Worm (Caenorhabditis elegans) whole organism, L2 larva: ENCODE data around the gene toca-1.

Experiments
- C34F6.9 ChIP-seq: fragments of 150-350 bp; optimal IDR thresholded peaks from 2 replicates; lab custom pipeline; 2014; ENCODE audit warnings: missing biosample characterization, missing genetic modification characterization
- F13H6.1 ChIP-seq: sonication (generic microtip); optimal IDR thresholded peaks from 2 replicates; lab custom pipeline; 2016; ENCODE audit warnings: missing genetic modification characterization, missing compliant biosample characterization
- R02D3.7 ChIP-seq: fragments of 150-350 bp; optimal IDR thresholded peaks from 2 replicates; lab custom pipeline; 2014; ENCODE audit warnings: missing biosample characterization, missing genetic modification characterization
- Y55F3AM.14 ChIP-seq: fragments of 200-800 bp; sonication (Bioruptor generic); optimal IDR thresholded peaks from 2 replicates; lab custom pipeline; 2018; ENCODE audit warnings: mild to moderate bottlenecking, missing genetic modification characterization, missing compliant biosample characterization
- alr-1 ChIP-seq: fragments of 150-350 bp; optimal IDR thresholded peaks from 2 replicates; lab custom pipeline; 2014; ENCODE audit warnings: missing biosample characterization, missing genetic modification characterization
- aly-2 ChIP-seq: fragments of 150-350 bp; optimal IDR thresholded peaks from 2 replicates; lab custom pipeline; 2014; ENCODE audit warnings: missing biosample characterization, missing genetic modification characterization
- ama-1 ChIP-seq: fragments of 150-350 bp; optimal IDR thresholded peaks from 2 replicates; lab custom pipeline; 2018; ENCODE audit warnings: inconsistent platforms
- blmp-1 ChIP-seq: sonication (generic microtip); optimal IDR thresholded peaks from 2 replicates; lab custom pipeline; 2017; ENCODE audit warnings: missing genetic modification characterization, mild to moderate bottlenecking, missing compliant biosample characterization, antibody characterized with exemption, moderate library complexity; ENCODE audit not compliant: insufficient read depth
- ceh-16 ChIP-seq: fragments of 150-350 bp; optimal IDR thresholded peaks from 2 replicates; lab custom pipeline; 2014; ENCODE audit warnings: missing biosample characterization, missing genetic modification characterization
- crh-2 ChIP-seq: sonication (generic microtip); optimal IDR thresholded peaks from 2 replicates; lab custom pipeline; 2017; ENCODE audit warnings: missing biosample characterization, missing genetic modification characterization
- dmd-4 ChIP-seq: sonication (generic microtip); optimal IDR thresholded peaks from 2 replicates; lab custom pipeline; 2017; ENCODE audit warnings: missing biosample characterization, missing genetic modification characterization
- egl-27 ChIP-seq: sonication (generic microtip); optimal IDR thresholded peaks from 3 replicates; lab custom pipeline; 2017; ENCODE audit warnings: missing biosample characterization, missing genetic modification reagents, missing genetic modification characterization
- elt-1 ChIP-seq: fragments of 150-350 bp; optimal IDR thresholded peaks from 2 replicates; lab custom pipeline; 2014; ENCODE audit warnings: missing biosample characterization, missing genetic modification characterization
- elt-3 ChIP-seq: sonication (generic microtip); optimal IDR thresholded peaks from 2 replicates; lab custom pipeline; 2017; ENCODE audit warnings: missing biosample characterization, missing genetic modification characterization
- fos-1 ChIP-seq: fragments of 150-350 bp; optimal IDR thresholded peaks from 2 replicates; lab custom pipeline; 2014; ENCODE audit warnings: missing biosample characterization, missing genetic modification characterization
- gmeb-1 ChIP-seq: fragments of 150-350 bp; optimal IDR thresholded peaks from 2 replicates; lab custom pipeline; 2014; ENCODE audit warnings: missing biosample characterization, missing genetic modification characterization
- lin-13 ChIP-seq: fragments of 150-350 bp; optimal IDR thresholded peaks from 2 replicates; lab custom pipeline; 2014; ENCODE audit warnings: missing biosample characterization, missing genetic modification reagents, missing genetic modification characterization
- lin-39 ChIP-seq: fragments of 150-350 bp; optimal IDR thresholded peaks from 2 replicates; lab custom pipeline; 2014; ENCODE audit warnings: missing biosample characterization, missing genetic modification reagents, missing genetic modification characterization
- lsy-2 ChIP-seq, 2 experiments: fragments of 150-350 bp in 1 of 2; sonication (generic microtip) in 1 of 2; optimal IDR thresholded peaks; 2 replicates each; lab custom pipeline; 2014 to 2017; ENCODE audit warnings: missing biosample characterization in 2 of 2, missing genetic modification characterization in 2 of 2
- mab-5 ChIP-seq: fragments of 150-350 bp; optimal IDR thresholded peaks from 2 replicates; lab custom pipeline; 2014; ENCODE audit warnings: missing biosample characterization, missing genetic modification characterization
- mbf-1 ChIP-seq: sonication (generic microtip); optimal IDR thresholded peaks from 2 replicates; lab custom pipeline; 2017; ENCODE audit warnings: missing biosample characterization, missing genetic modification characterization
- mdl-1 ChIP-seq, 2 experiments: fragments of 150-350 bp in 1 of 2; sonication (generic microtip) in 1 of 2; optimal IDR thresholded peaks; 2 replicates each; lab custom pipeline; 2017; ENCODE audit warnings: missing biosample characterization in 2 of 2, missing genetic modification characterization in 2 of 2
- nhr-10 ChIP-seq: sonication (generic microtip); optimal IDR thresholded peaks from 2 replicates; lab custom pipeline; 2017; ENCODE audit warnings: missing biosample characterization, missing genetic modification characterization
- nhr-11 ChIP-seq: fragments of 150-350 bp; optimal IDR thresholded peaks from 2 replicates; lab custom pipeline; 2014; ENCODE audit warnings: missing biosample characterization, missing genetic modification characterization
- nhr-12 ChIP-seq: fragments of 150-350 bp; optimal IDR thresholded peaks from 2 replicates; lab custom pipeline; 2014; ENCODE audit warnings: missing biosample characterization, missing genetic modification characterization
- nhr-129 ChIP-seq: fragments of 150-350 bp; optimal IDR thresholded peaks from 2 replicates; lab custom pipeline; 2014; ENCODE audit warnings: missing biosample characterization, missing genetic modification characterization
- nhr-23 ChIP-seq: fragments of 150-350 bp; optimal IDR thresholded peaks from 2 replicates; lab custom pipeline; 2014; ENCODE audit warnings: missing biosample characterization, missing genetic modification reagents, missing genetic modification characterization
- nhr-237 ChIP-seq: fragments of 150-350 bp; optimal IDR thresholded peaks from 2 replicates; lab custom pipeline; 2014; ENCODE audit warnings: missing biosample characterization, missing genetic modification characterization
- nhr-25 ChIP-seq: fragments of 150-350 bp; sonication (generic microtip); optimal IDR thresholded peaks from 3 replicates; lab custom pipeline; 2014; ENCODE audit warnings: missing biosample characterization, missing genetic modification characterization
- nhr-6 ChIP-seq: fragments of 150-350 bp; optimal IDR thresholded peaks from 2 replicates; lab custom pipeline; 2014; ENCODE audit warnings: missing biosample characterization, missing genetic modification characterization
- nhr-77 ChIP-seq: fragments of 150-350 bp; optimal IDR thresholded peaks from 2 replicates; lab custom pipeline; 2014; ENCODE audit warnings: missing biosample characterization, missing genetic modification characterization
- peb-1 ChIP-seq: fragments of 150-350 bp; optimal IDR thresholded peaks from 2 replicates; lab custom pipeline; 2014; ENCODE audit warnings: missing biosample characterization, missing genetic modification characterization
- sem-4 ChIP-seq: fragments of 150-350 bp; optimal IDR thresholded peaks from 2 replicates; lab custom pipeline; 2014; ENCODE audit warnings: missing biosample characterization, missing genetic modification reagents, missing genetic modification characterization
- skn-1 ChIP-seq: sonication (generic microtip); optimal IDR thresholded peaks from 2 replicates; lab custom pipeline; 2017; ENCODE audit warnings: missing biosample characterization, missing genetic modification characterization
- sma-3 ChIP-seq: sonication (generic microtip); optimal IDR thresholded peaks from 2 replicates; lab custom pipeline; 2016; ENCODE audit warnings: missing genetic modification reagents, missing genetic modification characterization, missing compliant biosample characterization
- sma-9 ChIP-seq, 2 experiments: fragments of 150-350 bp in 1 of 2; sonication (generic microtip) in 1 of 2; optimal IDR thresholded peaks; 2 replicates each; lab custom pipeline; 2014 to 2016; ENCODE audit warnings: missing genetic modification characterization in 2 of 2, mild to moderate bottlenecking in 1 of 2, missing biosample characterization in 1 of 2, missing compliant biosample characterization in 1 of 2, missing genetic modification reagents in 1 of 2, moderate library complexity in 1 of 2
- snpc-4 ChIP-seq: fragments of 150-350 bp; optimal IDR thresholded peaks from 2 replicates; lab custom pipeline; 2014; ENCODE audit warnings: missing biosample characterization, missing genetic modification characterization
- unc-55 ChIP-seq: fragments of 150-350 bp; sonication (generic microtip); optimal IDR thresholded peaks from 3 replicates; lab custom pipeline; 2014; ENCODE audit warnings: missing biosample characterization, missing genetic modification reagents, missing genetic modification characterization
- unc-62 ChIP-seq: fragments of 150-350 bp; optimal IDR thresholded peaks from 2 replicates; lab custom pipeline; 2014; ENCODE audit warnings: missing biosample characterization, missing genetic modification reagents, missing genetic modification characterization
- zag-1 ChIP-seq: fragments of 150-350 bp; optimal IDR thresholded peaks from 2 replicates; lab custom pipeline; 2014; ENCODE audit warnings: missing biosample characterization, missing genetic modification characterization
- ztf-1 ChIP-seq: fragments of 200-800 bp; sonication (Bioruptor generic); conservative IDR thresholded peaks from 2 replicates; pipeline ENCODE4 v1.3.6; 2022; ENCODE audit warnings: missing genetic modification characterization, missing compliant biosample characterization
- ztf-4 ChIP-seq: fragments of 150-350 bp; optimal IDR thresholded peaks from 2 replicates; lab custom pipeline; 2014; ENCODE audit warnings: missing biosample characterization, missing genetic modification characterization

The toca-1 gene

ce11 chrX:1485718-1486117, 35.6 kb downstream of the toca-1 start, which contains the start of gene D1005.4:
D1005.4 (minus strand) TSS chrX:1485818.
- no peak for TF ChIP-seq nhr-11 (tag; lab: Kevin White, UChicago)
- no peak for TF ChIP-seq egl-27 (tag; lab: Kevin White, UChicago)
- TF ChIP-seq nhr-6: no peak
- no peak for TF ChIP-seq nhr-10 (tag; lab: Kevin White, UChicago)
- no peak for TF ChIP-seq unc-55 (GFP tag; lab: Kevin White, UChicago)
- TF ChIP-seq fos-1: no peak
- TF ChIP-seq zag-1 (tag; lab: Kevin White, UChicago): no peak
- no peak for TF ChIP-seq snpc-4 (tag; lab: Kevin White, UChicago)
- no peak for TF ChIP-seq skn-1 (tag; lab: Kevin White, UChicago)
- TF ChIP-seq lin-13 (GFP tag; lab: Kevin White, UChicago): no peak
- no peak for TF ChIP-seq blmp-1 (tag; lab: Kevin White, UChicago)
- TF ChIP-seq, all 48 proteins: peak for 0

ce11 chrX:1483229-1483628, 38.1 kb downstream of the toca-1 start:
- TF ChIP-seq elt-3 (tag; lab: Kevin White, UChicago) (no peak), snpc-4 (tag; lab: Kevin White, UChicago) (no peak), fos-1 (no peak), F13H6.1 (tag; lab: Kevin White, UChicago) (no peak), R02D3.7 (tag; lab: Kevin White, UChicago) (no peak), nhr-77 (tag; lab: Kevin White, UChicago) (no peak), sem-4 (tag; lab: Kevin White, UChicago) (no peak), nhr-12 (no peak), ztf-1 (GFP tag; lab: Robert Waterston, UW) (no peak), nhr-6 (no peak), ztf-4 (tag; lab: Kevin White, UChicago) (no peak), mab-5 (tag; lab: Kevin White, UChicago) (no peak)

- no peak for TF ChIP-seq lin-13 (GFP tag; lab: Kevin White, UChicago)
- TF ChIP-seq unc-55 (GFP tag; lab: Kevin White, UChicago): no peak
- no peak for TF ChIP-seq nhr-12
- no peak for TF ChIP-seq ztf-1 (GFP tag; lab: Robert Waterston, UW)
- TF ChIP-seq elt-1: no peak
- TF ChIP-seq lin-39 (tag; lab: Kevin White, UChicago): no peak
- no peak for TF ChIP-seq lsy-2 (tag; optimal IDR thresholded peaks at IDR 0.05; lab: Kevin White, UChicago)
- no peak for TF ChIP-seq peb-1 (tag; lab: Kevin White, UChicago)
- no peak for TF ChIP-seq C34F6.9 (tag; lab: Kevin White, UChicago)
- no peak for TF ChIP-seq snpc-4 (tag; lab: Kevin White, UChicago)
- no peak for TF ChIP-seq crh-2
- TF ChIP-seq nhr-6: no peak
- TF ChIP-seq aly-2: no peak
- TF ChIP-seq nhr-23 (tag; lab: Kevin White, UChicago): no peak
- TF ChIP-seq sem-4 (tag; lab: Kevin White, UChicago): no peak
- TF ChIP-seq ceh-16: no peak
- TF ChIP-seq alr-1 (tag; lab: Kevin White, UChicago): no peak
Observed at ce11 chrX:1480564-1480963, 40.7 kb downstream of the toca-1 start.

ce11 chrX:1479637-1480036, 41.6 kb downstream of the toca-1 start:
- TF ChIP-seq nhr-129 (tag; lab: Kevin White, UChicago): peak; percentile 18
- TF ChIP-seq sma-9 (GFP tag; optimal IDR thresholded peaks at IDR 0.05; lab: Kevin White, UChicago): peak; percentile 29
- no peak for TF ChIP-seq sma-9 (tag; optimal IDR thresholded peaks at IDR 0.05; lab: Kevin White, UChicago)
- TF ChIP-seq mbf-1 (tag; lab: Kevin White, UChicago): no peak
- TF ChIP-seq, all 48 proteins: peak for 2

- TF ChIP-seq elt-1 (no peak), nhr-6 (no peak), dmd-4 (tag; lab: Kevin White, UChicago) (no peak), snpc-4 (tag; lab: Kevin White, UChicago) (no peak), peb-1 (tag; lab: Kevin White, UChicago) (no peak), elt-3 (tag; lab: Kevin White, UChicago) (no peak), egl-27 (tag; lab: Kevin White, UChicago) (no peak), unc-62 (GFP tag; lab: Kevin White, UChicago) (no peak), nhr-129 (tag; lab: Kevin White, UChicago) (peak; percentile 30), nhr-25 (tag; lab: Kevin White, UChicago) (no peak), nhr-237 (tag; lab: Kevin White, UChicago) (no peak), zag-1 (tag; lab: Kevin White, UChicago) (no peak), R02D3.7 (tag; lab: Kevin White, UChicago) (no peak), ama-1 (lab: Kevin White, UChicago) (no peak), lsy-2 (tag; optimal IDR thresholded peaks at IDR 0.05; lab: Kevin White, UChicago) (no peak), unc-55 (GFP tag; lab: Kevin White, UChicago) (peak; percentile 50), Y55F3AM.14 (GFP tag; lab: Kevin White, UChicago) (no peak), gmeb-1 (tag; lab: Kevin White, UChicago) (no peak), ztf-1 (GFP tag; lab: Robert Waterston, UW) (no peak), mbf-1 (tag; lab: Kevin White, UChicago) (no peak), mdl-1 (tag; optimal IDR thresholded peaks at IDR 0.05; lab: Kevin White, UChicago) (no peak), crh-2 (peak; percentile 28), F13H6.1 (tag; lab: Kevin White, UChicago) (no peak), C34F6.9 (tag; lab: Kevin White, UChicago) (peak; percentile 26), sma-3 (GFP tag; lab: Kevin White, UChicago) (no peak), nhr-11 (tag; lab: Kevin White, UChicago) (no peak)
Observed at ce11 chrX:1479190-1479589, 42.1 kb downstream of the toca-1 start, which contains the start of gene acly-1. acly-1 (plus strand) TSS chrX:1479542.
